Fruit fly (Drosophila melanogaster) whole organism, embryonic: ENCODE results near the gene Srp9.

Source experiments
- B-H2 ChIP-seq: fragments of 200-800 bp; sonication (Bioruptor generic); optimal IDR thresholded peaks from 2 replicates; lab custom pipeline; 2018; ENCODE audit warnings: missing biosample characterization, mild to moderate bottlenecking, missing genetic modification characterization
- CG11398 ChIP-seq: fragments of 200-800 bp; sonication (Bioruptor generic); optimal IDR thresholded peaks from 2 replicates; lab custom pipeline; 2016; ENCODE audit warnings: missing biosample characterization, missing genetic modification characterization
- CG1647 ChIP-seq: fragments of 200-800 bp; sonication (Bioruptor generic); optimal IDR thresholded peaks from 3 replicates; lab custom pipeline; 2016; ENCODE audit warnings: missing biosample characterization, missing genetic modification characterization
- CG17829 ChIP-seq: fragments of 200-800 bp; optimal IDR thresholded peaks from 2 replicates; lab custom pipeline; 2019; ENCODE audit warnings: missing biosample characterization, mild to moderate bottlenecking, missing genetic modification characterization, moderate library complexity
- CG17912 ChIP-seq: fragments of 200-800 bp; sonication (Bioruptor generic); optimal IDR thresholded peaks from 2 replicates; lab custom pipeline; 2018; ENCODE audit warnings: missing biosample characterization, mild to moderate bottlenecking, missing genetic modification characterization
- CG1832 ChIP-seq: fragments of 200-800 bp; sonication (Bioruptor generic); optimal IDR thresholded peaks from 2 replicates; lab custom pipeline; 2017; ENCODE audit warnings: missing biosample characterization, mild to moderate bottlenecking, missing genetic modification characterization, inconsistent platforms
- CG2120 ChIP-seq: fragments of 200-800 bp; sonication (Bioruptor generic); optimal IDR thresholded peaks from 3 replicates; lab custom pipeline; 2016; ENCODE audit warnings: missing biosample characterization, missing genetic modification characterization
- CG33557 ChIP-seq: fragments of 200-800 bp; sonication (Bioruptor generic); optimal IDR thresholded peaks from 2 replicates; lab custom pipeline; 2019; ENCODE audit warnings: missing biosample characterization, mild to moderate bottlenecking, missing genetic modification characterization, moderate library complexity
- CG34376 ChIP-seq: fragments of 200-800 bp; sonication (Bioruptor generic); optimal IDR thresholded peaks from 2 replicates; lab custom pipeline; 2018; ENCODE audit warnings: missing biosample characterization, mild to moderate bottlenecking, missing genetic modification characterization
- CG43689 ChIP-seq: fragments of 200-800 bp; sonication (Bioruptor generic); IDR thresholded peaks from 2 replicates; pipeline ENCODE4 v1.3.6; 2022; ENCODE audit warnings: missing biosample characterization, missing genetic modification characterization
- CG4730 ChIP-seq: fragments of 200-800 bp; sonication (Bioruptor generic); IDR thresholded peaks from 2 replicates; pipeline ENCODE4 v1.3.6; 2022; ENCODE audit warnings: missing biosample characterization, missing genetic modification characterization
- CG6254 ChIP-seq: fragments of 200-800 bp; sonication (Bioruptor generic); optimal IDR thresholded peaks from 3 replicates; lab custom pipeline; 2017; ENCODE audit warnings: mild to moderate bottlenecking, missing biosample characterization, missing genetic modification reagents, missing genetic modification characterization
- CG6791 ChIP-seq: fragments of 200-800 bp; sonication (Bioruptor generic); IDR thresholded peaks from 3 replicates; pipeline ENCODE4 v1.3.6; 2022; ENCODE audit warnings: missing biosample characterization, missing genetic modification characterization; ENCODE audit not compliant: partially characterized antibody
- CG7357 ChIP-seq: fragments of 200-800 bp; sonication (Bioruptor generic); IDR thresholded peaks from 3 replicates; pipeline ENCODE4 v1.3.6; 2022; ENCODE audit warnings: missing biosample characterization, missing genetic modification characterization
- CG7928 ChIP-seq: fragments of 200-800 bp; sonication (Bioruptor generic); optimal IDR thresholded peaks from 2 replicates; lab custom pipeline; 2017; ENCODE audit warnings: missing biosample characterization, mild to moderate bottlenecking, missing genetic modification characterization
- CG9817 ChIP-seq: fragments of 200-800 bp; sonication (Bioruptor generic); optimal IDR thresholded peaks from 2 replicates; lab custom pipeline; 2018; ENCODE audit warnings: missing biosample characterization, mild to moderate bottlenecking, missing genetic modification characterization, moderate library complexity
- CHES-1-like ChIP-seq: fragments of 200-800 bp; sonication (Bioruptor generic); optimal IDR thresholded peaks from 2 replicates; lab custom pipeline; 2016; ENCODE audit warnings: missing biosample characterization, missing genetic modification characterization
- E2f1 ChIP-seq: fragments of 200-800 bp; sonication (Bioruptor generic); IDR thresholded peaks from 2 replicates; pipeline ENCODE4 v1.3.6; 2022; ENCODE audit warnings: missing biosample characterization, missing genetic modification characterization
- Hand ChIP-seq: fragments of 200-800 bp; sonication (Bioruptor generic); optimal IDR thresholded peaks from 2 replicates; lab custom pipeline; 2017; ENCODE audit warnings: mild to moderate bottlenecking, missing biosample characterization, missing genetic modification reagents, missing genetic modification characterization
- Hmr ChIP-seq: fragments of 200-800 bp; sonication (Bioruptor generic); optimal IDR thresholded peaks from 3 replicates; lab custom pipeline; 2017; ENCODE audit warnings: mild to moderate bottlenecking, missing biosample characterization, missing genetic modification reagents, missing genetic modification characterization
- Lhr ChIP-seq: fragments of 200-800 bp; sonication (Bioruptor generic); optimal IDR thresholded peaks from 3 replicates; lab custom pipeline; 2017; ENCODE audit warnings: mild to moderate bottlenecking, missing biosample characterization, missing genetic modification reagents, missing genetic modification characterization
- Med ChIP-seq: fragments of 200-800 bp; sonication (Bioruptor generic); peaks from one replicate; lab custom pipeline; 2016; ENCODE audit warnings: missing biosample characterization, missing genetic modification characterization, mild to moderate bottlenecking, inconsistent platforms, moderate library complexity
- Myb ChIP-seq: fragments of 200-800 bp; sonication (Bioruptor generic); optimal IDR thresholded peaks from 2 replicates; lab custom pipeline; 2016; ENCODE audit warnings: missing biosample characterization, missing genetic modification characterization
- Nf-YB ChIP-seq: fragments of 200-800 bp; sonication (Bioruptor generic); optimal IDR thresholded peaks from 3 replicates; lab custom pipeline; 2019; ENCODE audit warnings: missing biosample characterization, mild to moderate bottlenecking, missing genetic modification characterization, moderate library complexity
- Nf-YC ChIP-seq: fragments of 200-800 bp; optimal IDR thresholded peaks from 3 replicates; lab custom pipeline; 2019; ENCODE audit warnings: missing biosample characterization, mild to moderate bottlenecking, missing genetic modification characterization, moderate library complexity
- Poxn ChIP-seq: fragments of 200-800 bp; sonication (Bioruptor generic); IDR thresholded peaks from 2 replicates; pipeline ENCODE4 v1.3.6; 2022; ENCODE audit warnings: missing biosample characterization, missing genetic modification characterization
- Six4 ChIP-seq: fragments of 200-800 bp; sonication (Bioruptor generic); optimal IDR thresholded peaks from 2 replicates; lab custom pipeline; 2016; ENCODE audit warnings: missing biosample characterization, missing genetic modification characterization
- TFAM ChIP-seq: fragments of 200-800 bp; sonication (Bioruptor generic); optimal IDR thresholded peaks from 2 replicates; lab custom pipeline; 2017; ENCODE audit warnings: missing biosample characterization, missing genetic modification characterization, inconsistent platforms
- abd-A ChIP-seq: fragments of 200-800 bp; sonication (Bioruptor generic); optimal IDR thresholded peaks from 3 replicates; lab custom pipeline; 2019; ENCODE audit warnings: missing biosample characterization, mild to moderate bottlenecking, missing genetic modification characterization, moderate library complexity
- cad ChIP-seq: fragments of >200 bp; optimal IDR thresholded peaks from 2 replicates; lab custom pipeline; 2017; ENCODE audit warnings: missing biosample characterization, missing genetic modification characterization
- ci ChIP-seq: fragments of 200-800 bp; sonication (Bioruptor generic); IDR thresholded peaks from 3 replicates; pipeline ENCODE4 v1.3.6; 2022; ENCODE audit warnings: missing biosample characterization, missing genetic modification characterization
- croc ChIP-seq: fragments of 200-800 bp; sonication (Bioruptor generic); conservative IDR thresholded peaks from 3 replicates; pipeline ENCODE4 v1.3.6; 2022; ENCODE audit warnings: missing biosample characterization, missing genetic modification characterization
- dm ChIP-seq: fragments of 200-800 bp; sonication (Bioruptor generic); optimal IDR thresholded peaks from 3 replicates; lab custom pipeline; 2016; ENCODE audit warnings: missing biosample characterization, missing genetic modification characterization
- ewg ChIP-seq: fragments of 200-800 bp; sonication (Bioruptor generic); optimal IDR thresholded peaks from 3 replicates; lab custom pipeline; 2017; ENCODE audit warnings: mild to moderate bottlenecking, missing biosample characterization, missing genetic modification reagents, missing genetic modification characterization
- fu2 ChIP-seq: fragments of 200-800 bp; sonication (Bioruptor generic); optimal IDR thresholded peaks from 2 replicates; lab custom pipeline; 2016; ENCODE audit warnings: missing biosample characterization, missing genetic modification characterization
- ham ChIP-seq: fragments of 200-800 bp; sonication (Bioruptor generic); IDR thresholded peaks from 2 replicates; pipeline ENCODE4 v1.3.6; 2022; ENCODE audit warnings: missing biosample characterization, missing genetic modification characterization
- insv ChIP-seq, 2 experiments: fragments of 200-800 bp; sonication (Bioruptor generic); optimal IDR thresholded peaks; 3 replicates each; lab custom pipeline; 2016 to 2018; ENCODE audit warnings: missing biosample characterization in 2 of 2, missing genetic modification characterization in 2 of 2
- lab ChIP-seq: fragments of 200-800 bp; sonication (Bioruptor generic); optimal IDR thresholded peaks from 3 replicates; lab custom pipeline; 2017; ENCODE audit warnings: missing biosample characterization, missing genetic modification characterization, mild to moderate bottlenecking, moderate library complexity, missing genetic modification reagents
- lbe ChIP-seq: fragments of 200-800 bp; sonication (Bioruptor generic); optimal IDR thresholded peaks from 2 replicates; lab custom pipeline; 2016; ENCODE audit warnings: missing biosample characterization, mild to moderate bottlenecking, missing genetic modification characterization
- mam ChIP-seq: fragments of 200-800 bp; sonication (Bioruptor generic); optimal IDR thresholded peaks from 3 replicates; lab custom pipeline; 2016; ENCODE audit warnings: missing biosample characterization, missing genetic modification characterization
- nmo ChIP-seq: fragments of 200-800 bp; sonication (Bioruptor generic); optimal IDR thresholded peaks from 2 replicates; lab custom pipeline; 2018; ENCODE audit warnings: missing biosample characterization, mild to moderate bottlenecking, missing genetic modification characterization, moderate library complexity
- pan ChIP-seq, 4 experiments: fragments of >200 bp in 3 of 4; fragments of 200-800 bp in 1 of 4; sonication (Bioruptor generic) in 1 of 4; optimal IDR thresholded peaks in 3 of 4; IDR thresholded peaks in 1 of 4; 2 replicates each; pipeline versions ENCODE4 v1.3.6 to Lab custom; 2017 to 2022; ENCODE audit warnings: missing biosample characterization in 2 of 4, missing genetic modification characterization in 2 of 4, mixed read lengths in 1 of 4
- repo ChIP-seq: fragments of 200-800 bp; sonication (Bioruptor generic); optimal IDR thresholded peaks from 2 replicates; lab custom pipeline; 2016; ENCODE audit warnings: missing biosample characterization, missing genetic modification characterization
- seq ChIP-seq: fragments of 200-800 bp; sonication (Bioruptor generic); IDR thresholded peaks from 2 replicates; pipeline ENCODE4 v1.3.6; 2022; ENCODE audit warnings: missing biosample characterization, missing genetic modification characterization
- sqz ChIP-seq: fragments of 200-800 bp; sonication (Bioruptor generic); optimal IDR thresholded peaks from 3 replicates; lab custom pipeline; 2018; ENCODE audit warnings: missing biosample characterization, mild to moderate bottlenecking, missing genetic modification characterization
- stc ChIP-seq: fragments of 200-800 bp; sonication (Bioruptor generic); IDR thresholded peaks from 2 replicates; pipeline ENCODE4 v1.3.6; 2022; ENCODE audit warnings: missing biosample characterization, missing genetic modification characterization
- toy ChIP-seq: fragments of 200-800 bp; sonication (Bioruptor generic); IDR thresholded peaks from 2 replicates; pipeline ENCODE4 v1.3.6; 2022; ENCODE audit warnings: missing biosample characterization, missing genetic modification characterization
- unpg ChIP-seq: fragments of 200-800 bp; sonication (Bioruptor generic); optimal IDR thresholded peaks from 3 replicates; lab custom pipeline; 2018; ENCODE audit warnings: missing biosample characterization, mild to moderate bottlenecking, missing genetic modification characterization, moderate library complexity
- zfh2 ChIP-seq: fragments of 200-800 bp; sonication (Bioruptor generic); optimal IDR thresholded peaks from 2 replicates; lab custom pipeline; 2016; ENCODE audit warnings: missing biosample characterization, missing genetic modification characterization

Gene Srp9

DNA sequence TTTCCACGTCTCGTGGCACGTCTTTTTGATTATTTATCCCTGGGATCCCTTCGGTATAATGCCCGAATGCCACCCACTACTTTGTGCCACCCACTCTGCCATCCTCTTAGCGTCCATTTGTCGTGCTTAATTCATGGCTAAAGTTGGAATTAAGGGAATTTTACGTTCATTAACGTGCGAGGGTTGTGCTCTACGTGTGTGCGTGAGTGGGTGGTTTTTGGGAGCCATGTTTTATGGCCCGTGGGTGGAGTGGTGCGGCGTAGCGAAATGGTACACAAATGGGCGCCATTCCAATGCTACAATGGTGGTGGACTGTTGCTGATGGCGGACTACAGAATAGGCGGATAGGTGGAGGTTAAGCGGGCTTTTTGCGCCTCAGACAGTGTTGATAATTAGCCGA is 31.0 kb downstream of the Srp9 start (continued):
- TF ChIP-seq CG43689 (GFP tag; lab: Robert Waterston, UW) (no peak), nmo (GFP tag; lab: Kevin White, UChicago) (no peak), E2f1 (GFP tag; lab: Robert Waterston, UW) (no peak), CG2120 (no peak), seq (GFP tag; lab: Robert Waterston, UW) (peak; percentile 76; the same call in 1 of the 2 replicates), dm (no peak), CG11398 (GFP tag; lab: Kevin White, UChicago) (no peak), insv (GFP tag; optimal IDR thresholded peaks at IDR 0.05; lab: Kevin White, UChicago) (no peak), CG6254 (GFP tag; lab: Kevin White, UChicago) (no peak), abd-A (peak; percentile 66), CG7357 (GFP tag; lab: Robert Waterston, UW) (no peak), CG4730 (no peak), Nf-YC (tag; lab: Kevin White, UChicago) (peak; percentile 80), CG9817 (tag; lab: Kevin White, UChicago) (no peak), zfh2 (no peak), lab (GFP tag; lab: Kevin White, UChicago) (no peak), TFAM (GFP tag; lab: Kevin White, UChicago) (no peak), Nf-YB (peak; percentile 72), stc (GFP tag; lab: Robert Waterston, UW) (no peak), CG1647 (GFP tag; lab: Kevin White, UChicago) (no peak)
- TF ChIP-seq, all 482 proteins: peak for 10

DNA sequence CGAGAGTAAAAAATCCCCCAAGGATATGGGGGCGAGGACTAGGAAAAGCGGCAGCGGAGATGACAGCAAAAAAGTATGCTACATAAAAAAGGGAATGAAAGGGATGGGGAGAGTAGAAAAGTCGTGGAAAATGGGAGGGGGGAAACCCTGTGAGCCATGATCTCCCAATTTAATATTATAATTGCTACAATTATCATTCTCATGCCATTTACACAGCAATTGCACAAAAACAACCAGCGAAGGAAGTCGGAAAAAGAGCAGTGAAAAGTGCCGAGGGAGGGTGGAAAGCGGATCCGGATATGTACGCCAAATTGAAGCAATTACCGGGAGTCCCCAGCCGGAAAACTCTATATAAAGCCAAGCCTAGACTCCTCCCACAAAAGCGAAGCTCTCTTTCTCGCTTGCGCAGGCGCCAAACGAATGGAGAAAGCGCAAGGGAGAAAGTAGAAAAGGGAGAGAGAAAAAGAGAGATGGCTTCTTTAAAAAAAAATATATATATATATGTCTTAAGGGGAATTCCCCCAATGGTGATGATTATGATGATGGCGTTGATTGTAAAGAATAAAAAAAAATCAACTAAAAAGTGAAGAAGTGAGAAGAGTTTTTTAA is 32.4 kb downstream of the Srp9 start:
- TF ChIP-seq Med (GFP tag; lab: Kevin White, UChicago) = peak; percentile 60
- TF ChIP-seq Hmr (GFP tag; lab: Kevin White, UChicago) = no peak
- TF ChIP-seq Nf-YB = peak; percentile 86
- no peak for TF ChIP-seq fu2
- no peak for TF ChIP-seq Myb (GFP tag; lab: Kevin White, UChicago)
- TF ChIP-seq pan (optimal IDR thresholded peaks at IDR 0.05; lab: Kevin White, UChicago) = no peak
- TF ChIP-seq pan (GFP tag; optimal IDR thresholded peaks at IDR 0.05 in 1 of 2, IDR thresholded peaks at IDR 0.05 in 1 of 2) = no peak
- TF ChIP-seq cad (GFP tag; lab: Kevin White, UChicago) = no peak
- no peak for TF ChIP-seq Lhr
- no peak for TF ChIP-seq lbe
- no peak for TF ChIP-seq toy (GFP tag; lab: Robert Waterston, UW)
- no peak for TF ChIP-seq repo
- TF ChIP-seq unpg = no peak
- no peak for TF ChIP-seq CG33557 (GFP tag; lab: Kevin White, UChicago)
- 0 out of 3 replicates have a peak, but pooled peaks have one; percentile 24 for TF ChIP-seq ci
- TF ChIP-seq croc (GFP tag; lab: Robert Waterston, UW) = no peak
- TF ChIP-seq seq (GFP tag; lab: Robert Waterston, UW) = 0 out of 2 replicates have a peak, but pooled peaks have one; percentile 13
- no peak for TF ChIP-seq CG34376 (GFP tag; lab: Kevin White, UChicago)
- no peak for TF ChIP-seq Hand
- no peak for TF ChIP-seq Six4
- no peak for TF ChIP-seq mam (GFP tag; lab: Kevin White, UChicago)
- 0 out of 3 replicates have a peak, but pooled peaks have one; percentile 29 for TF ChIP-seq CG6791 (GFP tag; lab: Robert Waterston, UW)
- TF ChIP-seq ewg (GFP tag; lab: Kevin White, UChicago) = peak; percentile 80
- TF ChIP-seq CG17829 (tag; lab: Kevin White, UChicago) = no peak
- no peak for TF ChIP-seq B-H2 (GFP tag; lab: Kevin White, UChicago)
- peak; percentile 7 for TF ChIP-seq CG1832 (GFP tag; lab: Kevin White, UChicago)
- no peak for TF ChIP-seq CG7928 (GFP tag; lab: Kevin White, UChicago)
- TF ChIP-seq sqz = peak; percentile 32
- no peak for TF ChIP-seq Poxn (GFP tag; lab: Robert Waterston, UW)
- no peak for TF ChIP-seq CHES-1-like (GFP tag; lab: Kevin White, UChicago)
- no peak for TF ChIP-seq ham (GFP tag; lab: Robert Waterston, UW)
- no peak for TF ChIP-seq CG17912 (GFP tag; lab: Kevin White, UChicago)
